Fruit fly (Drosophila melanogaster) whole organism, embryonic: ENCODE data around the gene CG14695.

Source experiments
- Abd-B ChIP-seq: fragments of 200-800 bp; sonication (Bioruptor generic); optimal IDR thresholded peaks from 2 replicates; lab custom pipeline; 2018; ENCODE audit warnings: missing biosample characterization, mild to moderate bottlenecking, missing genetic modification characterization, moderate library complexity
- BEAF-32 ChIP-seq: fragments of 200-800 bp; sonication (Bioruptor generic); optimal IDR thresholded peaks from 3 replicates; lab custom pipeline; 2017; ENCODE audit warnings: missing biosample characterization, missing genetic modification characterization, mild to moderate bottlenecking, moderate library complexity, missing genetic modification reagents
- Blimp-1 ChIP-seq: fragments of 200-800 bp; sonication (Bioruptor generic); optimal IDR thresholded peaks from 3 replicates; lab custom pipeline; 2018; ENCODE audit warnings: missing biosample characterization, missing genetic modification characterization, mild to moderate bottlenecking, moderate library complexity, missing genetic modification reagents
- CG10543 ChIP-seq: fragments of 200-800 bp; sonication (Bioruptor generic); optimal IDR thresholded peaks from 3 replicates; lab custom pipeline; 2017; ENCODE audit warnings: missing biosample characterization, mild to moderate bottlenecking, missing genetic modification characterization, moderate library complexity
- CG11398 ChIP-seq: fragments of 200-800 bp; sonication (Bioruptor generic); optimal IDR thresholded peaks from 2 replicates; lab custom pipeline; 2016; ENCODE audit warnings: missing biosample characterization, missing genetic modification characterization
- CG11695 ChIP-seq: fragments of 200-800 bp; sonication (Bioruptor generic); IDR thresholded peaks from 3 replicates; pipeline ENCODE4 v1.3.6; 2022; ENCODE audit warnings: missing biosample characterization, missing genetic modification characterization
- CG13287 ChIP-seq: fragments of 200-800 bp; sonication (Bioruptor generic); IDR thresholded peaks from 2 replicates; pipeline ENCODE4 v1.3.6; 2022; ENCODE audit warnings: missing biosample characterization, missing genetic modification characterization; ENCODE audit not compliant: partially characterized antibody
- CG14710 ChIP-seq: fragments of 200-800 bp; sonication (Bioruptor generic); optimal IDR thresholded peaks from 3 replicates; lab custom pipeline; 2019; ENCODE audit warnings: missing biosample characterization, mild to moderate bottlenecking, missing genetic modification characterization, moderate library complexity
- CG15696 ChIP-seq: fragments of 200-800 bp; sonication (Bioruptor generic); optimal IDR thresholded peaks from 2 replicates; lab custom pipeline; 2019; ENCODE audit warnings: missing biosample characterization, mild to moderate bottlenecking, missing genetic modification characterization, moderate library complexity
- CG1602 ChIP-seq: fragments of 200-800 bp; sonication (Bioruptor generic); optimal IDR thresholded peaks from 3 replicates; lab custom pipeline; 2016; ENCODE audit warnings: missing biosample characterization, missing genetic modification characterization
- CG1647 ChIP-seq: fragments of 200-800 bp; sonication (Bioruptor generic); optimal IDR thresholded peaks from 3 replicates; lab custom pipeline; 2016; ENCODE audit warnings: missing biosample characterization, missing genetic modification characterization
- CG18262 ChIP-seq: fragments of 200-800 bp; optimal IDR thresholded peaks from 3 replicates; lab custom pipeline; 2019; ENCODE audit warnings: missing biosample characterization, mild to moderate bottlenecking, missing genetic modification characterization, moderate library complexity
- CG1832 ChIP-seq: fragments of 200-800 bp; sonication (Bioruptor generic); optimal IDR thresholded peaks from 2 replicates; lab custom pipeline; 2017; ENCODE audit warnings: missing biosample characterization, mild to moderate bottlenecking, missing genetic modification characterization, inconsistent platforms
- CG3281 ChIP-seq: fragments of 200-800 bp; sonication (Bioruptor generic); optimal IDR thresholded peaks from 3 replicates; lab custom pipeline; 2017; ENCODE audit warnings: missing biosample characterization, mild to moderate bottlenecking, missing genetic modification characterization
- CG34376 ChIP-seq: fragments of 200-800 bp; sonication (Bioruptor generic); optimal IDR thresholded peaks from 2 replicates; lab custom pipeline; 2018; ENCODE audit warnings: missing biosample characterization, mild to moderate bottlenecking, missing genetic modification characterization
- CG4282 ChIP-seq: fragments of 200-800 bp; sonication (Bioruptor generic); optimal IDR thresholded peaks from 2 replicates; lab custom pipeline; 2016; ENCODE audit warnings: missing biosample characterization, missing genetic modification characterization
- CG5953 ChIP-seq: fragments of 200-800 bp; sonication (Bioruptor generic); IDR thresholded peaks from 2 replicates; pipeline ENCODE4 v1.3.6; 2022; ENCODE audit warnings: missing biosample characterization, missing genetic modification characterization
- CG6689 ChIP-seq: fragments of 200-800 bp; sonication (Bioruptor generic); IDR thresholded peaks from 2 replicates; pipeline ENCODE4 v1.3.6; 2022; ENCODE audit warnings: missing biosample characterization, missing genetic modification characterization
- CG6765 ChIP-seq: fragments of 200-800 bp; sonication (Bioruptor generic); optimal IDR thresholded peaks from 3 replicates; lab custom pipeline; 2017; ENCODE audit warnings: missing biosample characterization, mild to moderate bottlenecking, missing genetic modification characterization
- CG7556 ChIP-seq: fragments of 200-800 bp; sonication (Bioruptor generic); optimal IDR thresholded peaks from 2 replicates; lab custom pipeline; 2017; ENCODE audit warnings: missing biosample characterization, mild to moderate bottlenecking, missing genetic modification characterization
- CG7786 ChIP-seq: fragments of 200-800 bp; sonication (Bioruptor generic); optimal IDR thresholded peaks from 2 replicates; lab custom pipeline; 2016; ENCODE audit warnings: missing biosample characterization, missing genetic modification characterization
- CG8281 ChIP-seq: fragments of 200-800 bp; sonication (Bioruptor generic); optimal IDR thresholded peaks from 2 replicates; lab custom pipeline; 2018; ENCODE audit warnings: missing biosample characterization, mild to moderate bottlenecking, missing genetic modification characterization, moderate library complexity
- CG9797 ChIP-seq: fragments of 200-800 bp; sonication (Bioruptor generic); optimal IDR thresholded peaks from 3 replicates; lab custom pipeline; 2018; ENCODE audit warnings: missing biosample characterization, mild to moderate bottlenecking, missing genetic modification characterization
- Chrac-16 ChIP-seq: fragments of 200-800 bp; sonication (Bioruptor generic); optimal IDR thresholded peaks from 3 replicates; lab custom pipeline; 2016; ENCODE audit warnings: missing biosample characterization, missing genetic modification characterization
- Dbx ChIP-seq: fragments of 200-800 bp; sonication (Bioruptor generic); IDR thresholded peaks from 3 replicates; pipeline ENCODE4 v1.3.6; 2022; ENCODE audit warnings: missing biosample characterization, missing genetic modification characterization
- Mad ChIP-seq: fragments of 200-800 bp; sonication (Bioruptor generic); optimal IDR thresholded peaks from 2 replicates; lab custom pipeline; 2016; ENCODE audit warnings: missing biosample characterization, missing genetic modification characterization
- Max ChIP-seq: fragments of 200-800 bp; sonication (Bioruptor generic); optimal IDR thresholded peaks from 2 replicates; lab custom pipeline; 2016; ENCODE audit warnings: missing biosample characterization, mild to moderate bottlenecking, missing genetic modification characterization
- Med ChIP-seq: fragments of 200-800 bp; sonication (Bioruptor generic); peaks from one replicate; lab custom pipeline; 2016; ENCODE audit warnings: missing biosample characterization, missing genetic modification characterization, mild to moderate bottlenecking, inconsistent platforms, moderate library complexity
- Oli ChIP-seq: fragments of 200-800 bp; sonication (Bioruptor generic); optimal IDR thresholded peaks from 2 replicates; lab custom pipeline; 2018; ENCODE audit warnings: missing biosample characterization, mild to moderate bottlenecking, missing genetic modification characterization, moderate library complexity
- Side ChIP-seq: fragments of 200-800 bp; sonication (Bioruptor generic); optimal IDR thresholded peaks from 2 replicates; lab custom pipeline; 2016; ENCODE audit warnings: missing biosample characterization, missing genetic modification characterization
- Sry-β ChIP-seq: fragments of 200-800 bp; sonication (Bioruptor generic); optimal IDR thresholded peaks from 2 replicates; lab custom pipeline; 2018; ENCODE audit warnings: missing biosample characterization, mild to moderate bottlenecking, missing genetic modification characterization, moderate library complexity
- Vsx1 ChIP-seq: fragments of 200-800 bp; sonication (Bioruptor generic); optimal IDR thresholded peaks from 2 replicates; lab custom pipeline; 2017; ENCODE audit warnings: missing biosample characterization, mild to moderate bottlenecking, missing genetic modification characterization, missing genetic modification reagents
- Xbp1 ChIP-seq: fragments of 200-800 bp; sonication (Bioruptor generic); optimal IDR thresholded peaks from 3 replicates; lab custom pipeline; 2016; ENCODE audit warnings: missing biosample characterization, mild to moderate bottlenecking, missing genetic modification characterization
- aop ChIP-seq: fragments of 200-800 bp; sonication (Bioruptor generic); IDR thresholded peaks from 2 replicates; pipeline ENCODE4 v1.3.6; 2022; ENCODE audit warnings: missing biosample characterization, missing genetic modification characterization
- ato ChIP-seq: fragments of 200-800 bp; sonication (Bioruptor generic); IDR thresholded peaks from 2 replicates; pipeline ENCODE4 v1.3.6; 2022; ENCODE audit warnings: missing biosample characterization, missing genetic modification characterization; ENCODE audit not compliant: partially characterized antibody
- bcd ChIP-seq: fragments of 200-800 bp; sonication (Bioruptor generic); optimal IDR thresholded peaks from 2 replicates; lab custom pipeline; 2017; ENCODE audit warnings: missing biosample characterization, mild to moderate bottlenecking, missing genetic modification characterization
- chinmo ChIP-seq: fragments of 200-800 bp; sonication (Bioruptor generic); IDR thresholded peaks from 4 replicates; pipeline ENCODE4 v1.3.6; 2022; ENCODE audit warnings: missing biosample characterization, missing genetic modification characterization; ENCODE audit not compliant: partially characterized antibody
- dpn ChIP-seq, 2 experiments: fragments of 200-800 bp; sonication (Bioruptor generic); optimal IDR thresholded peaks; 3 replicates each; lab custom pipeline; 2016; ENCODE audit warnings: missing biosample characterization in 2 of 2, missing genetic modification characterization in 2 of 2
- ewg ChIP-seq: fragments of 200-800 bp; sonication (Bioruptor generic); optimal IDR thresholded peaks from 3 replicates; lab custom pipeline; 2017; ENCODE audit warnings: mild to moderate bottlenecking, missing biosample characterization, missing genetic modification reagents, missing genetic modification characterization
- grau ChIP-seq: fragments of 200-800 bp; optimal IDR thresholded peaks from 3 replicates; lab custom pipeline; 2019; ENCODE audit warnings: missing biosample characterization, mild to moderate bottlenecking, missing genetic modification characterization, moderate library complexity
- hb ChIP-seq: fragments of 200-800 bp; sonication (Bioruptor generic); IDR thresholded peaks from 3 replicates; pipeline ENCODE4 v1.3.6; 2022; ENCODE audit warnings: missing biosample characterization, missing genetic modification characterization; ENCODE audit not compliant: partially characterized antibody
- kah ChIP-seq: fragments of 200-800 bp; sonication (Bioruptor generic); optimal IDR thresholded peaks from 2 replicates; lab custom pipeline; 2018; ENCODE audit warnings: missing biosample characterization, mild to moderate bottlenecking, missing genetic modification characterization
- kay ChIP-seq: fragments of 200-800 bp; sonication (Bioruptor generic); optimal IDR thresholded peaks from 2 replicates; lab custom pipeline; 2016; ENCODE audit warnings: missing biosample characterization, missing genetic modification characterization
- kni ChIP-seq: fragments of 200-800 bp; sonication (Bioruptor generic); optimal IDR thresholded peaks from 3 replicates; lab custom pipeline; 2017; ENCODE audit warnings: mild to moderate bottlenecking, missing biosample characterization, missing genetic modification reagents, missing genetic modification characterization
- sna ChIP-seq: fragments of 200-800 bp; sonication (Bioruptor generic); IDR thresholded peaks from 2 replicates; pipeline ENCODE4 v1.3.6; 2022; ENCODE audit warnings: missing biosample characterization, missing genetic modification characterization; ENCODE audit not compliant: partially characterized antibody
- stc ChIP-seq: fragments of 200-800 bp; sonication (Bioruptor generic); IDR thresholded peaks from 2 replicates; pipeline ENCODE4 v1.3.6; 2022; ENCODE audit warnings: missing biosample characterization, missing genetic modification characterization
- tx ChIP-seq: fragments of 200-800 bp; sonication (Bioruptor generic); optimal IDR thresholded peaks from 2 replicates; lab custom pipeline; 2016; ENCODE audit warnings: missing biosample characterization, missing genetic modification characterization
- zen2 ChIP-seq: fragments of 200-800 bp; sonication (Bioruptor generic); IDR thresholded peaks from 3 replicates; pipeline ENCODE4 v1.3.6; 2022; ENCODE audit warnings: missing biosample characterization, missing genetic modification characterization; ENCODE audit not compliant: partially characterized antibody

The CG14695 gene

dm6 chr3R:10881824-10882559 lies 2.9 kb upstream of the CG14695 start, which contains the start of gene Tpc1 (continued):
- no peak for TF ChIP-seq kay (GFP tag; lab: Kevin White, UChicago)
- TF ChIP-seq ewg (GFP tag; lab: Kevin White, UChicago) = no peak
- peak; percentile 20 for TF ChIP-seq bcd (GFP tag; lab: Kevin White, UChicago)
- TF ChIP-seq CG1832 (GFP tag; lab: Kevin White, UChicago) = no peak
- peak; percentile 94 for TF ChIP-seq sna
- TF ChIP-seq Oli = no peak
- peak; percentile 83 for TF ChIP-seq Blimp-1 (GFP tag; lab: Kevin White, UChicago)
- TF ChIP-seq dpn (GFP tag; optimal IDR thresholded peaks at IDR 0.05; lab: Kevin White, UChicago) = peak; percentile 16 to 44
- no peak for TF ChIP-seq Mad (GFP tag; lab: Kevin White, UChicago)
- peak; percentile 24 for TF ChIP-seq Chrac-16 (GFP tag; lab: Kevin White, UChicago)
- TF ChIP-seq CG11695 (GFP tag; lab: Robert Waterston, UW) = no peak
- no peak for TF ChIP-seq CG6689
- no peak for TF ChIP-seq stc (GFP tag; lab: Robert Waterston, UW)
- no peak for TF ChIP-seq CG8281
- peak; percentile 62 for TF ChIP-seq CG14710
- TF ChIP-seq CG13287 = peak; percentile 92
- peak; percentile 51 for TF ChIP-seq CG34376
- peak; percentile 9 for TF ChIP-seq CG10543
- TF ChIP-seq zen2 (GFP tag; lab: Robert Waterston, UW) = peak; percentile 50; the same call in 1 of the 3 replicates
- peak; percentile 59 for TF ChIP-seq kni (GFP tag; lab: Kevin White, UChicago)
- TF ChIP-seq kah (GFP tag; lab: Kevin White, UChicago) = no peak
- peak; percentile 46 for TF ChIP-seq grau (tag; lab: Kevin White, UChicago)
- TF ChIP-seq CG1602 (GFP tag; lab: Kevin White, UChicago) = peak; percentile 27
- peak; percentile 48 for TF ChIP-seq Abd-B
- TF ChIP-seq aop (GFP tag; lab: Robert Waterston, UW) = no peak
- peak; percentile 0 for TF ChIP-seq CG18262 (tag; lab: Kevin White, UChicago)
- peak; percentile 71 for TF ChIP-seq hb (GFP tag; lab: Robert Waterston, UW)
- TF ChIP-seq CG3281 (GFP tag; lab: Kevin White, UChicago) = peak; percentile 8
- peak; percentile 35 for TF ChIP-seq ato
- no peak for TF ChIP-seq Max (GFP tag; lab: Kevin White, UChicago)
- peak; percentile 82 for TF ChIP-seq Med (GFP tag; lab: Kevin White, UChicago)
- no peak for TF ChIP-seq CG11398 (GFP tag; lab: Kevin White, UChicago)
- TF ChIP-seq CG7786 (GFP tag; lab: Kevin White, UChicago) = peak; percentile 42
- peak; percentile 96 for TF ChIP-seq chinmo
- peak; percentile 9 for TF ChIP-seq CG1647 (GFP tag; lab: Kevin White, UChicago)
- TF ChIP-seq Dbx (GFP tag; lab: Robert Waterston, UW) = 0 out of 3 replicates have a peak, but pooled peaks have one; percentile 47
- no peak for TF ChIP-seq CG6765 (GFP tag; lab: Kevin White, UChicago)
- peak; percentile 99 for TF ChIP-seq Sry-β (GFP tag; lab: Kevin White, UChicago)
- no peak for TF ChIP-seq CG5953 (GFP tag; lab: Robert Waterston, UW)
- no peak for TF ChIP-seq CG4282 (GFP tag; lab: Kevin White, UChicago)
- peak; percentile 26 for TF ChIP-seq CG15696 (tag; lab: Kevin White, UChicago)
- peak; percentile 57 for TF ChIP-seq Xbp1 (GFP tag; lab: Kevin White, UChicago)
- no peak for TF ChIP-seq CG7556 (GFP tag; lab: Kevin White, UChicago)
- peak; percentile 95 for TF ChIP-seq BEAF-32 (GFP tag; lab: Kevin White, UChicago)
- TF ChIP-seq CG9797 (GFP tag; lab: Kevin White, UChicago) = peak; percentile 26
- TF ChIP-seq Side (GFP tag; lab: Kevin White, UChicago) = peak; percentile 18
- TF ChIP-seq tx = peak; percentile 26
- TF ChIP-seq Vsx1 (GFP tag; lab: Kevin White, UChicago) = no peak
